Fruit fly (Drosophila melanogaster) whole organism, adult: ENCODE measurements around the gene Ptpmeg.
A peak's percentile ranks its signal among the peaks of the same experiment; 100 is the strongest.

Experiments used
- CG11617 ChIP-seq: fragments of 200-800 bp; sonication (Bioruptor generic); optimal IDR thresholded peaks from 2 replicates; lab custom pipeline; 2017; ENCODE audit warnings: mild to moderate bottlenecking, missing biosample characterization, missing genetic modification reagents, missing genetic modification characterization
- CG12768 ChIP-seq: fragments of 200-800 bp; sonication (Bioruptor generic); optimal IDR thresholded peaks from 2 replicates; lab custom pipeline; 2017; ENCODE audit warnings: missing biosample characterization, missing genetic modification characterization, mild to moderate bottlenecking, moderate library complexity, missing genetic modification reagents
- CG14711 ChIP-seq: fragments of 200-800 bp; sonication (Bioruptor generic); optimal IDR thresholded peaks from 2 replicates; lab custom pipeline; 2018; ENCODE audit warnings: missing biosample characterization, mild to moderate bottlenecking, missing genetic modification characterization, moderate library complexity
- CG1620 ChIP-seq: fragments of 200-800 bp; sonication (Bioruptor generic); optimal IDR thresholded peaks from 2 replicates; lab custom pipeline; 2016; ENCODE audit warnings: missing biosample characterization, missing genetic modification characterization
- CG33017 ChIP-seq: fragments of 200-800 bp; sonication (Bioruptor generic); optimal IDR thresholded peaks from 2 replicates; lab custom pipeline; 2018; ENCODE audit warnings: missing biosample characterization, mild to moderate bottlenecking, missing genetic modification characterization, moderate library complexity
- CG5204 ChIP-seq: fragments of 200-800 bp; sonication (Bioruptor generic); optimal IDR thresholded peaks from 2 replicates; lab custom pipeline; 2016; ENCODE audit warnings: missing biosample characterization, missing genetic modification characterization
- CG7045 ChIP-seq: fragments of 200-800 bp; sonication (Bioruptor generic); optimal IDR thresholded peaks from 2 replicates; lab custom pipeline; 2017; ENCODE audit warnings: missing biosample characterization, mild to moderate bottlenecking, missing genetic modification characterization
- CG7101 ChIP-seq: fragments of 200-800 bp; sonication (Bioruptor generic); optimal IDR thresholded peaks from 2 replicates; lab custom pipeline; 2018; ENCODE audit warnings: missing biosample characterization, mild to moderate bottlenecking, missing genetic modification characterization, moderate library complexity
- Clk ChIP-seq: fragments of 200-800 bp; sonication (Bioruptor generic); optimal IDR thresholded peaks from 2 replicates; lab custom pipeline; 2017; ENCODE audit warnings: missing biosample characterization, missing genetic modification characterization
- Crg-1 ChIP-seq: fragments of 200-800 bp; sonication (Bioruptor generic); optimal IDR thresholded peaks from 2 replicates; lab custom pipeline; 2016; ENCODE audit warnings: missing biosample characterization, missing genetic modification characterization
- Hr96 ChIP-seq: fragments of 200-800 bp; sonication (Bioruptor generic); optimal IDR thresholded peaks from 2 replicates; lab custom pipeline; 2016; ENCODE audit warnings: missing biosample characterization, missing genetic modification characterization
- Mnt ChIP-seq: fragments of 200-800 bp; sonication (Bioruptor generic); optimal IDR thresholded peaks from 2 replicates; lab custom pipeline; 2016; ENCODE audit warnings: missing biosample characterization, mild to moderate bottlenecking, missing genetic modification characterization
- bab1 ChIP-seq: fragments of 200-800 bp; sonication (Bioruptor generic); optimal IDR thresholded peaks from 3 replicates; lab custom pipeline; 2019; ENCODE audit warnings: missing biosample characterization, mild to moderate bottlenecking, missing genetic modification characterization, moderate library complexity
- cic ChIP-seq: fragments of 200-800 bp; sonication (Bioruptor generic); optimal IDR thresholded peaks from 2 replicates; lab custom pipeline; 2017; ENCODE audit warnings: missing biosample characterization, mild to moderate bottlenecking, missing genetic modification characterization, moderate library complexity
- cnc ChIP-seq, 2 experiments: fragments of >200 bp; optimal IDR thresholded peaks; 2 replicates each; lab custom pipeline; 2017
- kay ChIP-seq: fragments of 200-800 bp; sonication (Bioruptor generic); peaks from one replicate; lab custom pipeline; 2016; ENCODE audit warnings: missing biosample characterization, missing genetic modification characterization, borderline replicate concordance
- ovo ChIP-seq: fragments of 200-800 bp; sonication (Bioruptor generic); optimal IDR thresholded peaks from 2 replicates; lab custom pipeline; 2016; ENCODE audit warnings: missing biosample characterization, missing genetic modification characterization
- pad ChIP-seq: fragments of 200-800 bp; sonication (Bioruptor generic); optimal IDR thresholded peaks from 3 replicates; lab custom pipeline; 2017; ENCODE audit warnings: missing biosample characterization, missing genetic modification characterization, mild to moderate bottlenecking, moderate library complexity, missing genetic modification reagents
- tj ChIP-seq: fragments of 200-800 bp; sonication (Bioruptor generic); optimal IDR thresholded peaks from 3 replicates; lab custom pipeline; 2017; ENCODE audit warnings: missing biosample characterization, mild to moderate bottlenecking, missing genetic modification characterization, moderate library complexity
- toe ChIP-seq: fragments of 200-800 bp; sonication (Bioruptor generic); optimal IDR thresholded peaks from 2 replicates; lab custom pipeline; 2016; ENCODE audit warnings: missing biosample characterization, missing genetic modification characterization

Gene Ptpmeg

dm6 chr3L:327833-328232, at the start of gene Ptpmeg, which contains the start of gene Atac3:
TSS of gene Ptpmeg (plus strand) at chr3L:328097.
TSS of gene Atac3 (minus strand) at chr3L:327992.
- TF ChIP-seq bab1 (peak; percentile 1), pad (GFP tag; lab: Kevin White, UChicago) (peak; percentile 7), CG7101 (tag; lab: Kevin White, UChicago) (peak; percentile 24), Clk (no peak)

DNA sequence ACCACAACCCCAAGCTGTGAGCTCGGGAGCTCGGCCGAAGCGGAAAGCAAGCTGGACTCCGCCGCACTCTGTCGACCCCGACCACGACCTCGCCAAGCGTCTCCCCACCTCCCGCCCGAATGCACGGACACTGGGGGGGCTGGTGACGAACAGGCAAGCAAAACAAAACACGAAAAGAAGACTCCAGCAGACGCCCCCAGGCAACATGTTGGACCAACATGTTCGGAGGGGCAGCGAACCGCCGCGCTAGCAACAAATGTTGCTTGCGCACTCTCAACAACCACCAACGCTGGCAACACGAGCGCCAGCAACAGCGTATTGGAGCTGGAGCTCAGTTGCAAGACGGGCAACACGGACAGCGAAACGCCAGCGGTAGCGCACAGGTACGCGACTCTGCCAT, 45.6 kb upstream of the Ptpmeg start:
- TF ChIP-seq ovo (no peak), pad (GFP tag; lab: Kevin White, UChicago) (peak; percentile 73)

dm6 chr3L:284253-284652, 43.6 kb upstream of the Ptpmeg start:
- TF ChIP-seq kay (no peak), CG7101 (tag; lab: Kevin White, UChicago) (no peak), CG14711 (no peak), CG33017 (no peak), Mnt (no peak), CG1620 (GFP tag; lab: Kevin White, UChicago) (no peak), Clk (no peak), Crg-1 (GFP tag; lab: Kevin White, UChicago) (no peak), Hr96 (GFP tag; lab: Kevin White, UChicago) (no peak)

dm6 chr3L:291583-292145, 36.2 kb upstream of the Ptpmeg start:
- TF ChIP-seq pad (GFP tag; lab: Kevin White, UChicago): peak; percentile 74
- TF ChIP-seq CG12768 (GFP tag; lab: Kevin White, UChicago): no peak

DNA sequence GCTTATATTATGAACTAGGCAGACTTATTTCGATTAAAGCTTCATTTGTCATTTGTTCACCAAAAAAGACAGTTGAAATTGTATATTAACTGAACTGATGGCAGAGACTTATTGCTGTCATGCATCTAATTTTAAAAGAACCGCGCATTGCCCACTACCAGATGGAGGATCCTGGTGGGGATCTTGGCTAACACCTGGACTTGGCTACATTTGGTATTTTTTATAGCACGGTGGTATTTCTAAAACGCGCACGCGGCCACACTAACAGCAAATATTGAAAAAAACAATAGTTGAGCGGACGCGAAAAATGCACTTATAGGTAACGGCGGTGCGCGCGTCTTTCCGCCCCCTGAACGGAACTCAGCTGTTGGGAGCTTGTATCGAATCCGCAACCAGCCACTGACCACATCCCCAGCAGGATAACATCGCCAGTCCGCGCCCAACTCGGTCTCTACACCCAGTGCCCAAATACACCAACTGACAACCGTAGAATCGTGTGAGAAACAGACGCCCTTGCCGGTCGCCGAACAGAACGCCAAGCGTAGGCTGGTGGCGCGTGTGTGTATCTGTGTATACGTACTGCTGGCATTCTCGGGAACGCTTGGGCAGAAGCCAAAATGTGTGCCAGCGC, 35.6 kb upstream of the Ptpmeg start:
- TF ChIP-seq Mnt (peak; percentile 33), CG7045 (GFP tag; lab: Kevin White, UChicago) (no peak), pad (GFP tag; lab: Kevin White, UChicago) (peak; percentile 44), CG11617 (peak; percentile 28), CG1620 (GFP tag; lab: Kevin White, UChicago) (peak; percentile 14), cic (GFP tag; lab: Kevin White, UChicago) (peak; percentile 8), CG12768 (GFP tag; lab: Kevin White, UChicago) (peak; percentile 25), Clk (no peak), bab1 (peak; percentile 39), CG7101 (tag; lab: Kevin White, UChicago) (peak; percentile 8), tj (GFP tag; lab: Kevin White, UChicago) (no peak)

DNA sequence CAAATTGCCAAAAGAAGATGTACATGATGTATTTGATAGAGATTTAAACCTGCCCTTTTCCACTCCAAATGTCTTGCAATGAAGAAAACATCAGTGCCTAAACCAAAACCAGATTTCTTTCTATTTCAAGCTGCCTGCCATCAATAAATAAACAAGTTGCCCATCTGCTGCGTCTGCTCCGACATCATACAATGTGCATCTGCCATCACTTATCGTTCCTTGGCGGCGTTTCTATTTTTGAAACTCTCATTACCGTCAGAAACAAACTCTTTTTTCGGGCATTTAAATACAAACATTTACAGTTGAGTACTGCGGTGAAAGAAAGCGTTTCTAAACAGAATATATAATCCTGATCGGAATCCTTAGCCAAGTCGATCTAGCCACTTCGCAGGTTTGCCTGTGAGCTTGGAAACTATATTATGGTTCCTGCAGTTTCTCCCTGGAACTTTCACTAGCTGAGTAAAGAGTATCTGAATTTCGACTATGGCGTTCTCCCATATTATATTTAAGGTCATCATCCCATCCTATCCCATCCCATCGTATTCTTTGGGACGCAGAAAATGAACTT, 33.0 kb upstream of the Ptpmeg start:
- TF ChIP-seq Hr96 (GFP tag; lab: Kevin White, UChicago) (no peak), CG11617 (no peak), CG7045 (GFP tag; lab: Kevin White, UChicago) (no peak), pad (GFP tag; lab: Kevin White, UChicago) (no peak), Crg-1 (GFP tag; lab: Kevin White, UChicago) (no peak), Clk (no peak), CG33017 (no peak), toe (GFP tag; lab: Kevin White, UChicago) (no peak), kay (no peak), cic (GFP tag; lab: Kevin White, UChicago) (no peak)

- TF ChIP-seq CG1620 (GFP tag; lab: Kevin White, UChicago) (no peak), kay (peak; percentile 24)
Observed at dm6 chr3L:297240-297639, 30.7 kb upstream of the Ptpmeg start.

DNA sequence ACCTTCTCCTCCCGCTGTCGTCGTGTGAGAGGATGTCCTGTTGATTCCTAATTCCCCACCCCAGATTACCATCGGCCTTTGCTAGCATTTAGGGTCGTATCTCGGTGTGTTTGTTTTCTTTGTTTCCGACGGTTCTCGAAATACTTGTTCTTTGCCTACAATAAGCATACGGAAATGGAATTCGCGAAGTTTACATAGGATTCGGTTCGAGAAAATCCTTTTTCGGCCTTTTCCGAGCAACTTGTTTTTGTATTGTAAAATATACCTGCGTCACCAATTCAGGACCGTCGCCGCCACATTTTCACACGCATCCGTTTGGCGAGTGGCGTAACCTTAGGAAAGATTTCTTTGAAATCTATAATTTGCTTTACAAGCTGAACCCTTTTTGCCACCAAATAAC, 29.4 kb upstream of the Ptpmeg start:
- TF ChIP-seq Mnt (no peak), CG7101 (tag; lab: Kevin White, UChicago) (no peak), CG5204 (GFP tag; lab: Kevin White, UChicago) (no peak), cic (GFP tag; lab: Kevin White, UChicago) (no peak), Crg-1 (GFP tag; lab: Kevin White, UChicago) (no peak), Clk (no peak), tj (GFP tag; lab: Kevin White, UChicago) (no peak), cnc (optimal IDR thresholded peaks at IDR 0.05; lab: Kevin White, UChicago) (no peak), ovo (no peak), toe (GFP tag; lab: Kevin White, UChicago) (no peak), CG7045 (GFP tag; lab: Kevin White, UChicago) (no peak), Hr96 (GFP tag; lab: Kevin White, UChicago) (no peak)
